Worm (Caenorhabditis elegans) whole organism, mixed stage, embryonic: Measurements from ENCODE around the gene D1086.10.

Experiments used
- ceh-39 ChIP-seq: fragments of 150-350 bp; optimal IDR thresholded peaks from 2 replicates; lab custom pipeline; 2014; ENCODE audit warnings: missing biosample characterization, missing genetic modification characterization
- ces-1 ChIP-seq: fragments of 150-350 bp; optimal IDR thresholded peaks from 2 replicates; lab custom pipeline; 2014; ENCODE audit warnings: missing biosample characterization, missing genetic modification reagents, missing genetic modification characterization
- elt-1 ChIP-seq: sonication (generic microtip); optimal IDR thresholded peaks from 2 replicates; lab custom pipeline; 2017; ENCODE audit warnings: missing genetic modification characterization, mild to moderate bottlenecking, missing compliant biosample characterization, antibody characterized with exemption, moderate library complexity, borderline replicate concordance; ENCODE audit not compliant: insufficient read depth
- elt-3 ChIP-seq: fragments of 150-350 bp; optimal IDR thresholded peaks from 2 replicates; lab custom pipeline; 2014; ENCODE audit warnings: missing biosample characterization, missing genetic modification characterization
- ham-2 ChIP-seq: fragments of 200-800 bp; sonication (Bioruptor generic); optimal IDR thresholded peaks from 2 replicates; lab custom pipeline; 2018; ENCODE audit warnings: mild to moderate bottlenecking, missing genetic modification characterization, missing compliant biosample characterization
- lin-13 ChIP-seq: fragments of 150-350 bp; optimal IDR thresholded peaks from 2 replicates; lab custom pipeline; 2014; ENCODE audit warnings: missing biosample characterization, missing genetic modification characterization
- nhr-12 ChIP-seq: fragments of 150-350 bp; optimal IDR thresholded peaks from 2 replicates; lab custom pipeline; 2014; ENCODE audit warnings: missing biosample characterization, missing genetic modification characterization
- nhr-28 ChIP-seq: fragments of 150-350 bp; optimal IDR thresholded peaks from 2 replicates; lab custom pipeline; 2014; ENCODE audit warnings: missing biosample characterization, missing genetic modification characterization
- pha-4 ChIP-seq: fragments of 150-350 bp; optimal IDR thresholded peaks from 2 replicates; lab custom pipeline; 2018; ENCODE audit warnings: missing biosample characterization, missing genetic modification reagents, missing genetic modification characterization
- snpc-4 ChIP-seq: fragments of 150-350 bp; optimal IDR thresholded peaks from 2 replicates; lab custom pipeline; 2014; ENCODE audit warnings: missing biosample characterization, missing genetic modification characterization
- sptf-1 ChIP-seq: sonication (generic microtip); optimal IDR thresholded peaks from 2 replicates; lab custom pipeline; 2017; ENCODE audit warnings: mild to moderate bottlenecking, missing genetic modification characterization, moderate library complexity, missing compliant biosample characterization
- unc-62 ChIP-seq: fragments of 150-350 bp; optimal IDR thresholded peaks from 2 replicates; lab custom pipeline; 2014; ENCODE audit warnings: missing biosample characterization, missing genetic modification reagents, missing genetic modification characterization

ce11 chrV:14120674-14121073 is 38.1 kb downstream of the D1086.10 start:
- TF ChIP-seq pha-4 (tag; lab: Kevin White, UChicago): no peak
- no peak for TF ChIP-seq ham-2 (GFP tag; lab: Kevin White, UChicago)
- TF ChIP-seq elt-1 (tag; lab: Kevin White, UChicago): no peak
- TF ChIP-seq nhr-28 (tag; lab: Kevin White, UChicago): no peak
- TF ChIP-seq unc-62 (GFP tag; lab: Kevin White, UChicago): no peak
- TF ChIP-seq lin-13 (tag; lab: Kevin White, UChicago): no peak
- TF ChIP-seq nhr-12 (tag; lab: Kevin White, UChicago): no peak
- TF ChIP-seq ces-1: no peak
- no peak for TF ChIP-seq snpc-4 (tag; lab: Kevin White, UChicago)
- no peak for TF ChIP-seq sptf-1 (tag; lab: Kevin White, UChicago)
- TF ChIP-seq ceh-39 (tag; lab: Kevin White, UChicago): no peak
- no peak for TF ChIP-seq elt-3 (tag; lab: Kevin White, UChicago)
